Fruit fly (Drosophila melanogaster) whole organism, larva: Measurements from ENCODE around the gene cana.

ENCODE experiments used
- noc ChIP-seq: fragments of 200-800 bp; sonication (Bioruptor generic); optimal IDR thresholded peaks from 3 replicates; lab custom pipeline; 2019; ENCODE audit warnings: missing biosample characterization, mild to moderate bottlenecking, missing genetic modification characterization, moderate library complexity

Gene cana

DNA sequence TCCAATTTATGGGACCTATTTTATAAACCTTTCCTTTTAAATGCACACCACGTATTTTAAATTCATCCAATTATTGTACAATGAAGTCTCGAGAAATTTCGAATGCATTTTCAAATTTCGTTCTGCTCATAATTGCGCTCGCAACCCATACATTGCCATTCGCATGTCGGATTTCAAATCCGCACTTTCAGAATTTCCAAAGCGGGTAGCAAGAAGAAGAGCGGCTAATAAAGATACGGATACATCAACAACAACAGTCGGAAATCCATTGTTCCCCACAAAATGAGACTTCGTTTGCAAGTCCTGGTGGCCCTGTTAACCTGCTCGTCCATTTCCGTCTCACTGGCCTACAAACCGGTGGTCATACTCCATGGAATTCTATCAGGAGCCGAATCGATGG, 10.5 kb downstream of the cana start, which contains the start of gene Ppt2:
TSS of gene Ppt2 (plus strand) at position 209 of the 400 bp plus-strand sequence.
- no peak for TF ChIP-seq noc (tag; lab: Kevin White, UChicago)

DNA sequence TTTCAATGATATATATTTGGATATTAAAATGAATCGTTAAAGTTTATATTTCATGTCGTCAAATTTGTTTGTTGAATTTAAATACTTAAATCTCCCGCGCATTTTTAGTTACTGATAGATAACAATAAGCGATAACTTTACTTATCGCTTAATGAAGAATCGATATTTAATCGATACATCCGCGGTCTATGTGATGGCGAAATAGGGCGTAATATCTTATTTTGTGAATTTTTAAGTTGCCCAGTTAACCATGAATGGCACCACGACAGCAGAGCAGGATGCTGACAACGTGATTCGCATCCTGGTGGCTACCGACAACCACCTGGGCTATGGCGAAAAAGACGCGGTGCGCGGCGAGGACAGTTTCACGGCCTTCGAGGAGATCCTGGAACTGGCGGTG, 12.3 kb downstream of the cana start, which contains the start of gene mre11:
TSS of gene mre11 (plus strand) at position 161 of the 400 bp plus-strand sequence.
- TF ChIP-seq noc (tag; lab: Kevin White, UChicago): no peak

DNA sequence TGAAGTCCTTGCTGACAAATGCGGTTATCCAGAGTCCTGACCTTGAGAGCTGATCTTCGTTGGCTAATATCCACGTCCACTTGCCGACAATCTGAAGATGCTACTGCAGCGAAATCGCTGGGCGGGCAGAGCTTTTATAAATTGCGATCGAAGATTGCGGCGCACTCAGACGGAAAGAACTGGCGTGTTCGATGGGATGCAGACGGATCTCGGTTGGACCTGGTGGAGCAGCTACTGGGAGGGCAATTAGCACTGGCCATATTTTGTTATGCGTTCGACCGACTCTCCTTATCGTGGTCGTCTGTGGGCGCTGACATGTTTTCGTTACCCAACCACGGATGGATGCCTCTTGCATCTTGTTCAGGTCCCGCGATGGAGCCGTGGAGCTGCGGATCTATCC, 16.0 kb downstream of the cana start, which contains the start of gene Osi21:
TSS of gene Osi21 (minus strand) at position 101 of the 400 bp plus-strand sequence.
- TF ChIP-seq noc (tag; lab: Kevin White, UChicago): no peak

DNA sequence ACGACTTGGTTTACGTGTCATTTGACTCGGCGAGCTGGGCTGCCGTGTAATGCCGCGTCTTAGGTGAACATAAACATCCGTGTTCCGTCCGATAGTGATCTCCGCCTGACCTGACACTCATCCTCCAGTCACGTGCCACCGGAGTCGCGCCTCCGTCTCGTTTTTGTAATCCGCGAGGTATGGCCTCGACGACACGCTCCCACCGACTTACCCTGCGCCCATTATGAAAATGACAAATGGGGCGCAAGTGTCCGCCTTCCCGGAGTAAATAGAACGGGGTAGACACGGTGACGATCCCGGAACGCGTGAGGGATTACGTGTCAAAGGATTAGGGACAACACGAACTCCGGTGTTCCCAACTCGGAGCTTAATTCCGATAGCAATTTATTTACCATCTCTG, 26.2 kb downstream of the cana start:
- no peak for TF ChIP-seq noc (tag; lab: Kevin White, UChicago)

DNA sequence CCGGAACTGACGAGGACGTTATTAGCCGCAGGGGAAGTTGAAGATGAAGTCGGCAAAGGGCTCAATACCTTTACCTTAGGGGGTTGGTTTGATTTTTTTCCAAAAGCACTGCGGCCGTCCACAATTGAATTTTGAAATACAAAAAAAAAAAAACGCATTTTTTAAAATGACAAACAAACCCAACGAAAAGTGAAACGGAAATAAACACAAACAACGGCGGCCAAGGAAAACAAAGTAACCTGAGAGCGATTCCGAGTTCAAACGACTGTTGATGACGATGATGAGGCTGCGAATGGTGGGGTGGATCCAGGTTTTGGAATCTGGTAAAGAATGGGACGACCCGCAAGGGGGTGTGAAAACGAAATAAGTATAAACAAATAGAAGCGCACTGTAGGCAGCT, 26.9 kb downstream of the cana start:
- no peak for TF ChIP-seq noc (tag; lab: Kevin White, UChicago)

DNA sequence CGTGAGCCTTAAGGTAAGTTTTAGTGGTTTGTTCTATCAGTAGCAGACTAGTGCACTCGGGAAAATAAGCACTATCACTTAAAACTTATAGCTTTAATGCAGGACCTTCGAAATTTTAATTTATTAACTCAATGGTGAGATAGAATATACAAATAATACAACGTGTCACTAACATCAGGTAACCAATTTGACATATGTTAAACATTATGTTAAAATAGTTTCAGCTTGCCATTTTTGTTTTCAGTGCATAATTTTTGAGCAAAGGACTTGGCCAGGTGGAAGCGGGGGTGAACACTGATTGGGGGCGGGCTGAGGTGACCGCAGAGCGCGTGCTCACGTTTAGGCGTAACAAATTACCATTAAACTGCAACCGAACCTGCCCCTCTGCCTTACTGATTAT, 32.9 kb downstream of the cana start:
- no peak for TF ChIP-seq noc (tag; lab: Kevin White, UChicago)

DNA sequence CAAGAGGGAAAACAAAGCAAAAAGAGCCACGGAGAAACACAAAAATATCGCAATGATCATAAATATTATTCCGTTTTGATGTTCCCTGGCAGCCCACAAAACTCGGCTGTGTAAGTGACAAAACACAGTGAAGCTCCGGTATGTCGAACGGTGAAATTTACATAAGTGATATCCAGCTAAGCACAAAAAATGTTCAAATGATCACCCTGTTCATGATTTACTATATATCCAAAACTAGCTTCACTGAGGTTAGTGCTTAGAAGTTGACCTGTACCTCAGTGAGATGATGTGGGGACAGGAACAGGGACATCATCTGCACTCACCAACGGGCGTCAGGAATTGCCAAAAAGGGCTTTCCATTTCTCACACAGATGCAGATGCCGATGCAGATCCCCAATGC, 36.5 kb downstream of the cana start:
- no peak for TF ChIP-seq noc (tag; lab: Kevin White, UChicago)

DNA sequence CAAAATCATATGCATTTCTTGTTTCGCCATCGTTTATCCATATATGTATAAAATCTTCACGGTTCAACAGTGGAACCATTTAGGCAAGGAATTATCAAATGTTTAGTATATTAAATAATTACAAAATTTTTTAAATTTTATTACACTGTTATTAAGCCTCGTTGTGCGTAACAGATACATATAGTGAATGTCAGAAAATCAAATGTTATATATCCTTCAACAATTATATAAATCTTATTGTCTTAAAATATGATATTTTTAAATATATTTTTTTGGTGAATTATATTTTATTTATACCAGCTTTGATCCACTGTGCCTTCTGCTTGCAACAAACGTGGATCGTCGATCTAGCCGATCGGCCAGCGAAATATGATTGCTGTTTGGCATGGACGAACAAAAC, 37.5 kb downstream of the cana start:
- TF ChIP-seq noc (tag; lab: Kevin White, UChicago): no peak

DNA sequence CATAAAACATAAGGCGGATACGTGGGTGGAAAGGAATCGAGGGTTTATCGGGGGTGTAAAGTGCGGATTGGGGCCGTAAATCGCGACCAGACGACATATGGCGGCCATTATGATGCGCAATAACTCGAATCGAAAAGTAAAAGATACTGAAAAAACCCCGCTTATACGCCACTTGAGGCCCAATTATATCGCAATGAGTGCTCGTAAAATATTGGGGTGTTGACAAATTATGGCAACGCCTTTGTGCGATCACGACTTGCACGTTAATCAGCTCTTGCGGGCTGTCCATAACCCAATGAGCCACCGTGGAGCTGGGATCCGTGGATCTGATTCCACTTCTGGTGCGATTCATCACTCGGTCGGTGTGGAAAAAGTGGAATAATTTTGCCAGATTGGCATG, 40.2 kb downstream of the cana start:
- TF ChIP-seq noc (tag; lab: Kevin White, UChicago): no peak

DNA sequence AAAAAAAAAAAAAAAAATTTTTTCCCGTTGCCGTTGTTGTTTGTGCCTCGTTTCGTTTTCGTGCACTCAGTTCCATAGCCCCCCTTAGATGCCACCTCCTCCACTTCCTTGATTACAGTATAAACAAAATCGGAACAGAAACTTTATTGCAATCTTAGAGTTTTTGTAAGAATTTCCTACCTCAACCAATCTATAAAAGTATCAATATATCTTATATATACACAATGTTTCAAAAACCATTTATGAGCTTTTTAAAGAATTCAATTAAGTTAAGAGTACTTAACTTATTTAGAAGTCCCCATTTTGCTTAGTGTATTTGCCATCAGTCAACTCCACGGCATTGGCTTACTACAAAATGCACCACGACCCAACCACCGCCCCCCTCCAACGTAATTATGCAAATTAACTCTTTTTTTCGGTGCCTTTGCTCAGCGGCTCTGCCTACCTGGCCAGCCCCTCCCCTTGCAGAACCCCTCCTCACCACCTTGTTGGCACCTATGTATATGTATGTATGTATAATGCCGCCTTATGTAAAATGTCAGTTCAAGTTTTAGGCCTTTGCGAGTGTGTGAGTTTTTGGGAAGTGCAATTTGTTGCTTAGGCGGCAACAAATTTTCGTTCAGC, 48.2 kb downstream of the cana start:
- no peak for TF ChIP-seq noc (tag; lab: Kevin White, UChicago)

DNA sequence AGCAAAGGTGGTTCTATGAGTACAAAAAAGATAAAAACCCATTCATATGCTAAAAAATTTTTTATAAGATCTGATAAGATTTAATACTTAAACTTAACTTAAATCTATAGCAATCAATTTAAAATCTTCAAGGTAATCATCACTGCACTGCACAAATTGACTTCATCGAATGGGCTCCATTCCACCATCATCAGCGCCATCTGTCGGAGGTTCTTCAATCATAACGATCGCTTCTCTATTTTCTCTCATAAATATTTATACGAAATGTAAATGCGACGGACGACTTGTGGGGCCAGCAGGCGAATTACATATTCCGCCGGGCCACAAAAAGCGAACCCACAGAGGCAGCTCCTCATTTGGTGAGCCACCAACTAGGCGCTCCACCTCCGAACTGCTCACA, 48.9 kb downstream of the cana start:
- TF ChIP-seq noc (tag; lab: Kevin White, UChicago): no peak

DNA sequence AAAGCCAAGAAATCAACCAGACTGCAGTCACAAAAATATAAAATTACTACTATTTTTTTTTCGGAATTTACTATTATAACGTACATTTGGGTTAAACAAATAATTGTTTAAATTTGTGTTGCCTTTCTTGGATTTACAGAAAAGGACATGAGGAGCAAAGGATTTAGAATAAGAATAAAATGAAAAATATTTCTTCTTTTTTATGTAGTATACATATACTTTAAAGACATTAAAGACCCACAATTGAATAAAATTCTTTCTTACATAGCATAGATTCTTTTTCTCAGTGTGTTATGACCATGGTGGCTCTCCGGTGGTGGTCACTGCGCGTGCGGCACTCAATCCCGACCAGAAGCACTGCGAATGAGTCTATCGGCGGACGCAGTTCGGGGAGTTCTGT, 49.6 kb downstream of the cana start:
- TF ChIP-seq noc (tag; lab: Kevin White, UChicago): no peak

DNA sequence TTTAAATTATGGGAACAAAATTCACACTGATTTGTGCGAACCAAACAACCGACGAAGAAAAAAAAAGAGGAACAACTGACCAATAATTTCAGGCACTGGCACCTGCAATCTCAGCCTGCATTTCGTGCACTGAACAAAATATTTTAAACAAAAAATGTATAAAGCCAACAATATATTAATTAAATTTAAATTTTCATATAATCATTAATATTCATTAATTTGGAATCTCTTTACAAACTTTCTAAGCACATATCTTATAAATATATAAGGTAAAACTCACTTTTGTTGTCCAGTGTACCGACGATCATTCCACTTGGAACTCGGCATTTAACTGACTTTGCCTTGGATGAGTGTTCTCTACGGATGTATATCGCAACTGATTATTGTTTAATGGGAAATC, 52.5 kb downstream of the cana start:
- TF ChIP-seq noc (tag; lab: Kevin White, UChicago): no peak

DNA sequence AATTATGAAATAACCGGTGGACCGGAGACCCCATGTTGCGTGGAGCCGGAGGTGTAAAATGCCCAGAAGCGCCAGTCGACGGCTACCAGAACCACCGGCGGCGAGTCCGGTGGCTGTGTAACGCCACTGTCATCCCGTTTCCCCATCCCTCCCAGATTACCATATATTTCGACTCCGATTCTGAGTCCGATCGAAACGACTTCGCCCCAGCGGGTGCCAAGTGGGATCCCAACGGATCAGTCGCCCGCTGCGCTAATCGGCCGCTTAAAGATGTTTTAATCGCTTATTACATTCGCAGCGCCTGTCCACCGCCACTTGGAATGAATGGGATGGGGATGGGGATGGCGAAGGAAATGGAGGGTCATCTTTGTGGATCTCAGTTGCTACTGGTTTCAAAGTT, 53.2 kb downstream of the cana start:
- no peak for TF ChIP-seq noc (tag; lab: Kevin White, UChicago)

DNA sequence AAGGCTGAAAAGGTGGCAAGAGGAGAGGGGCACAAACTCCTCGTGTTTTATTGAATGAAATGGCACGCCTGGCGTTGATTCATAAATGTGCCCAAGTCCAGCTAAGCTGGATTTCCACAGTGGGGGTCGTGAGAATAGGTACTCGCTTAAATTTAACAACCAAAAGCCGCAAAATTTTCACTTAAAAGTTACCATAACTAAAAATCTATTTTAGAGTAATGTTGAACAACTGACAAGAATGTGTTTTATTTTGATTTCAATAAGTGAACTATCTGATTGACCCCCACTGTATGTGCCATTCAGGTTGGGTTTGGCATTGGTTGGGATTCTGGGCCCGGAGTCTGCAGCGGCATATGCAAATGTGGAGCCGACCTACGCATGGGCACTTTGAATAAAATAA, 54.3 kb downstream of the cana start:
- TF ChIP-seq noc (tag; lab: Kevin White, UChicago): no peak

DNA sequence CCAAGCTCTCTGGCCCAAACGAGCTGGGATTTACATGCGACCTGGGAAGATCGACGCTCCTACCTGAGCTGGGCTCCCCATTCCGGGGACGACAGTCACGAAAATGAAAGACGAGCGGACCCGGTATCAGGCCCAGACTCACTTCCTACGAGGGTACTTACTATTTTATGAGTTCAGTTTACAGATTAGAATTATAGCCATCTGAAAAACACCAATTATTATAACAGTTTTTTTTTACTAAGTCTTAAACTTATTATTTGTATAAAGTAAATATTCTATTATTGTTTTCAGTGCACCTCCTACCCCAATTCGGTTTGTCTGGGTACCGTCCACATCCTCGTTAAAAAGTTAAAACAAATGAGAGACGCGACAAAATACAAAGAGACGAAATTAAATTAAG, 56.8 kb downstream of the cana start:
- TF ChIP-seq noc (tag; lab: Kevin White, UChicago): no peak
